Worm (Caenorhabditis elegans) whole organism, L4 larva: ENCODE measurements around the gene sri-34.
"Not testable (repeated sequence)": the region's sequence is repeated elsewhere in the genome, so short reads cannot be mapped to it uniquely, and the experiment has no call there.

Experiments used
- R02D3.7 ChIP-seq: fragments of 150-350 bp; sonication (generic microtip); optimal IDR thresholded peaks from 3 replicates; lab custom pipeline; 2014; ENCODE audit warnings: missing biosample characterization, missing genetic modification characterization
- T26A8.4 ChIP-seq: fragments of 200-800 bp; sonication (Bioruptor generic); IDR thresholded peaks from 2 replicates; pipeline ENCODE4 v1.3.6; 2022; ENCODE audit warnings: missing genetic modification characterization, missing compliant biosample characterization
- ZK546.5 ChIP-seq, 2 experiments: sonication (generic microtip); optimal IDR thresholded peaks; 2 replicates each; lab custom pipeline; 2017; ENCODE audit warnings: missing biosample characterization in 2 of 2, missing genetic modification characterization in 2 of 2
- aha-1 ChIP-seq: fragments of 150-350 bp; peaks from one replicate; lab custom pipeline; 2014; ENCODE audit warnings: missing biosample characterization, missing genetic modification characterization
- ceh-20 ChIP-seq: fragments of 200-800 bp; sonication (Bioruptor generic); IDR thresholded peaks from 2 replicates; pipeline ENCODE4 v1.3.6; 2022; ENCODE audit warnings: missing genetic modification reagents, missing genetic modification characterization, missing compliant biosample characterization
- ceh-44 ChIP-seq: fragments of 200-800 bp; sonication (Bioruptor generic); IDR thresholded peaks from 2 replicates; pipeline ENCODE4 v1.3.6; 2022; ENCODE audit warnings: missing genetic modification reagents, missing genetic modification characterization, missing compliant biosample characterization
- ces-1 ChIP-seq: fragments of 150-350 bp; sonication (generic microtip); optimal IDR thresholded peaks from 4 replicates; lab custom pipeline; 2014; ENCODE audit warnings: missing biosample characterization, missing genetic modification reagents, missing genetic modification characterization
- cey-2 ChIP-seq: sonication (generic microtip); optimal IDR thresholded peaks from 3 replicates; lab custom pipeline; 2017; ENCODE audit warnings: missing genetic modification characterization, mild to moderate bottlenecking, missing compliant biosample characterization, antibody characterized with exemption, borderline replicate concordance; ENCODE audit not compliant: insufficient read depth
- ctbp-1 ChIP-seq: fragments of 200-800 bp; sonication (Bioruptor generic); IDR thresholded peaks from 2 replicates; pipeline ENCODE4 v1.3.6; 2022; ENCODE audit warnings: missing genetic modification reagents, missing genetic modification characterization, missing compliant biosample characterization
- daf-8 ChIP-seq: fragments of 200-800 bp; sonication (Bioruptor generic); IDR thresholded peaks from 2 replicates; pipeline ENCODE4 v1.3.6; 2022; ENCODE audit warnings: missing genetic modification characterization, missing compliant biosample characterization
- fos-1 ChIP-seq: fragments of 150-350 bp; optimal IDR thresholded peaks from 2 replicates; lab custom pipeline; 2014; ENCODE audit warnings: missing biosample characterization, missing genetic modification characterization
- gei-8 ChIP-seq: fragments of 200-800 bp; sonication (Bioruptor generic); optimal IDR thresholded peaks from 2 replicates; lab custom pipeline; 2018; ENCODE audit warnings: mild to moderate bottlenecking, missing genetic modification characterization, missing compliant biosample characterization
- lim-7 ChIP-seq: fragments of 200-800 bp; sonication (Bioruptor generic); IDR thresholded peaks from 2 replicates; pipeline ENCODE4 v1.3.6; 2022; ENCODE audit warnings: missing genetic modification characterization, missing compliant biosample characterization
- lin-13 ChIP-seq: fragments of 150-350 bp; optimal IDR thresholded peaks from 2 replicates; lab custom pipeline; 2014; ENCODE audit warnings: missing biosample characterization, missing genetic modification reagents, missing genetic modification characterization
- lin-38 ChIP-seq: fragments of 200-800 bp; sonication (Bioruptor generic); IDR thresholded peaks from 2 replicates; pipeline ENCODE4 v1.3.6; 2022; ENCODE audit warnings: missing genetic modification reagents, missing genetic modification characterization, missing compliant biosample characterization
- lir-3 ChIP-seq: sonication (generic microtip); optimal IDR thresholded peaks from 2 replicates; lab custom pipeline; 2016; ENCODE audit warnings: mild to moderate bottlenecking, missing genetic modification characterization, missing compliant biosample characterization
- madf-9 ChIP-seq: fragments of 200-800 bp; sonication (Bioruptor generic); conservative IDR thresholded peaks from 2 replicates; pipeline ENCODE4 v1.3.6; 2022; ENCODE audit warnings: missing genetic modification reagents, missing genetic modification characterization, missing compliant biosample characterization
- mdt-29 ChIP-seq: fragments of 200-800 bp; sonication (Bioruptor generic); IDR thresholded peaks from 2 replicates; pipeline ENCODE4 v1.3.6; 2022; ENCODE audit warnings: missing genetic modification reagents, missing genetic modification characterization, missing compliant biosample characterization
- mes-2 ChIP-seq: sonication (generic microtip); optimal IDR thresholded peaks from 2 replicates; lab custom pipeline; 2016; ENCODE audit warnings: missing genotype, mild to moderate bottlenecking, missing genetic modification characterization, missing compliant biosample characterization; ENCODE audit not compliant: poor library complexity, severe bottlenecking
- mxl-2 ChIP-seq: fragments of 200-800 bp; sonication (Bioruptor generic); conservative IDR thresholded peaks from 2 replicates; pipeline ENCODE4 v1.3.6; 2022; ENCODE audit warnings: missing genetic modification reagents, missing genetic modification characterization, missing compliant biosample characterization
- nhr-48 ChIP-seq: sonication (generic microtip); optimal IDR thresholded peaks from 2 replicates; lab custom pipeline; 2016; ENCODE audit warnings: mild to moderate bottlenecking, missing genetic modification characterization, missing compliant biosample characterization
- nhr-6 ChIP-seq: fragments of 150-350 bp; optimal IDR thresholded peaks from 2 replicates; lab custom pipeline; 2014; ENCODE audit warnings: missing biosample characterization, missing genetic modification characterization
- pha-4 ChIP-seq, 2 experiments: fragments of 150-350 bp in 1 of 2; fragments of 200-800 bp in 1 of 2; sonication (Bioruptor generic) in 1 of 2; IDR thresholded peaks in 1 of 2; optimal IDR thresholded peaks in 1 of 2; 2 replicates each; pipeline versions ENCODE4 v1.3.6 to Lab custom; 2014 to 2022; ENCODE audit warnings: missing genetic modification characterization in 2 of 2, missing genetic modification reagents in 2 of 2, missing biosample characterization in 1 of 2, missing compliant biosample characterization in 1 of 2
- php-3 ChIP-seq: fragments of 200-800 bp; sonication (Bioruptor generic); IDR thresholded peaks from 2 replicates; pipeline ENCODE4 v1.3.6; 2022; ENCODE audit warnings: missing genetic modification reagents, missing genetic modification characterization, missing compliant biosample characterization
- pqm-1 ChIP-seq: sonication (generic microtip); optimal IDR thresholded peaks from 2 replicates; lab custom pipeline; 2017; ENCODE audit warnings: missing biosample characterization, missing genetic modification characterization
- saeg-2 ChIP-seq: fragments of 200-800 bp; sonication (Bioruptor generic); IDR thresholded peaks from 2 replicates; pipeline ENCODE4 v1.3.6; 2022; ENCODE audit warnings: missing genetic modification reagents, missing genetic modification characterization, missing compliant biosample characterization
- set-16 ChIP-seq: fragments of 200-800 bp; sonication (Bioruptor generic); IDR thresholded peaks from 2 replicates; pipeline ENCODE4 v1.3.6; 2022; ENCODE audit warnings: missing genetic modification reagents, missing genetic modification characterization, missing compliant biosample characterization
- tag-97 ChIP-seq: fragments of 200-800 bp; sonication (Bioruptor generic); IDR thresholded peaks from 2 replicates; pipeline ENCODE4 v1.3.6; 2022; ENCODE audit warnings: missing genetic modification characterization, missing compliant biosample characterization
- vab-7 ChIP-seq: fragments of 200-800 bp; sonication (Bioruptor generic); IDR thresholded peaks from 2 replicates; pipeline ENCODE4 v1.3.6; 2022; ENCODE audit warnings: missing genetic modification reagents, missing genetic modification characterization, missing compliant biosample characterization

sri-34 gene

ce11 chrII:3183300-3183840 lies 24.5 kb upstream of the sri-34 start, which contains the start of the genes Y27F2A.6 and Y27F2A.8:
TSS of gene Y27F2A.6 (minus strand) at chrII:3183400.
TSS of gene Y27F2A.8 (plus strand) at chrII:3183790.
- TF ChIP-seq nhr-48 (tag; lab: Kevin White, UChicago); ceh-44 (GFP tag; lab: Robert Waterston, UW); ZK546.5 (tag; optimal IDR thresholded peaks at IDR 0.05; lab: Kevin White, UChicago): not testable (repeated sequence)

ce11 chrII:3177663-3178062 lies 18.8 kb upstream of the sri-34 start, which contains the start of gene sri-40:
TSS of gene sri-40 (plus strand) at chrII:3177963.
- not testable (repeated sequence) for TF ChIP-seq madf-9 (GFP tag; lab: Robert Waterston, UW); T26A8.4 (GFP tag; lab: Robert Waterston, UW); R02D3.7 (tag; lab: Kevin White, UChicago)

ce11 chrII:3172176-3172575 lies 13.3 kb upstream of the sri-34 start, which contains the start of gene Y27F2A.10:
TSS of gene Y27F2A.10 (minus strand) at chrII:3172276.
- TF ChIP-seq gei-8 (GFP tag; lab: Kevin White, UChicago) (no peak), cey-2 (tag; lab: Kevin White, UChicago) (no peak), lir-3 (tag; lab: Kevin White, UChicago) (no peak), tag-97 (GFP tag; lab: Robert Waterston, UW) (no peak), pha-4 (GFP tag; IDR thresholded peaks at IDR 0.05; lab: Robert Waterston, UW) (no peak), pha-4 (tag; optimal IDR thresholded peaks at IDR 0.05; lab: Kevin White, UChicago) (no peak), nhr-6 (no peak), mes-2 (tag; lab: Kevin White, UChicago) (no peak)

- TF ChIP-seq nhr-48 (tag; lab: Kevin White, UChicago) (no peak), lin-13 (GFP tag; lab: Kevin White, UChicago) (no peak), fos-1 (no peak), ctbp-1 (GFP tag; lab: Robert Waterston, UW) (no peak), cey-2 (tag; lab: Kevin White, UChicago) (no peak), pqm-1 (tag; lab: Kevin White, UChicago) (no peak), mxl-2 (GFP tag; lab: Robert Waterston, UW) (no peak), ceh-20 (no peak), php-3 (GFP tag; lab: Robert Waterston, UW) (no peak), lin-38 (no peak), saeg-2 (no peak), daf-8 (GFP tag; lab: Robert Waterston, UW) (no peak), set-16 (GFP tag; lab: Robert Waterston, UW) (no peak), ces-1 (no peak), vab-7 (no peak)
Measured at ce11 chrII:3170089-3170488, 11.2 kb upstream of the sri-34 start, which contains the start of gene fbxc-55. TSS of gene fbxc-55 (minus strand) at chrII:3170189.

- TF ChIP-seq aha-1 (tag; lab: Kevin White, UChicago) (peak; percentile 34), nhr-6 (no peak), lim-7 (GFP tag; lab: Robert Waterston, UW) (no peak), cey-2 (tag; lab: Kevin White, UChicago) (no peak)
Measured at ce11 chrII:3156749-3157148, 2.1 kb downstream of the sri-34 start, which contains the start of gene sri-33. TSS of gene sri-33 (minus strand) at chrII:3156849.

ce11 chrII:3154383-3154782 lies 4.5 kb downstream of the sri-34 start, which contains the start of gene sri-32:
TSS of gene sri-32 (minus strand) at chrII:3154483.
- TF ChIP-seq mdt-29 (GFP tag; lab: Robert Waterston, UW) = no peak
